Worm (Caenorhabditis elegans) whole organism, L4 larva: ENCODE measurements around the gene crn-5.

Experiments
- F10B5.3 ChIP-seq: sonication (generic microtip); optimal IDR thresholded peaks from 2 replicates; lab custom pipeline; 2016; ENCODE audit warnings: mild to moderate bottlenecking, missing genetic modification characterization, missing compliant biosample characterization
- F37D6.2 ChIP-seq: sonication (generic microtip); optimal IDR thresholded peaks from 2 replicates; lab custom pipeline; 2016; ENCODE audit warnings: mild to moderate bottlenecking, missing genetic modification characterization, missing compliant biosample characterization
- F44E2.7 ChIP-seq: fragments of 200-800 bp; sonication (Bioruptor generic); IDR thresholded peaks from 2 replicates; pipeline ENCODE4 v2.1.2; 2022; ENCODE audit warnings: missing genetic modification characterization, missing compliant biosample characterization
- T20F7.1 ChIP-seq: fragments of 200-800 bp; sonication (Bioruptor generic); optimal IDR thresholded peaks from 2 replicates; lab custom pipeline; 2018; ENCODE audit warnings: mild to moderate bottlenecking, missing genetic modification characterization, missing compliant biosample characterization
- T26A8.4 ChIP-seq: fragments of 200-800 bp; sonication (Bioruptor generic); IDR thresholded peaks from 2 replicates; pipeline ENCODE4 v1.3.6; 2022; ENCODE audit warnings: missing genetic modification characterization, missing compliant biosample characterization
- Y48G9A.11 ChIP-seq: fragments of 200-800 bp; sonication (Bioruptor generic); IDR thresholded peaks from 2 replicates; pipeline ENCODE4 v1.3.6; 2022; ENCODE audit warnings: missing genetic modification reagents, missing genetic modification characterization, missing compliant biosample characterization
- aly-2 ChIP-seq: sonication (generic microtip); optimal IDR thresholded peaks from 2 replicates; lab custom pipeline; 2018; ENCODE audit warnings: missing biosample characterization, missing genetic modification characterization
- ceh-20 ChIP-seq: fragments of 200-800 bp; sonication (Bioruptor generic); IDR thresholded peaks from 2 replicates; pipeline ENCODE4 v1.3.6; 2022; ENCODE audit warnings: missing genetic modification reagents, missing genetic modification characterization, missing compliant biosample characterization
- ceh-28 ChIP-seq: fragments of 150-350 bp; optimal IDR thresholded peaks from 2 replicates; lab custom pipeline; 2014; ENCODE audit warnings: missing biosample characterization, missing genetic modification reagents, missing genetic modification characterization
- cey-2 ChIP-seq: sonication (generic microtip); optimal IDR thresholded peaks from 3 replicates; lab custom pipeline; 2017; ENCODE audit warnings: missing genetic modification characterization, mild to moderate bottlenecking, missing compliant biosample characterization, antibody characterized with exemption, borderline replicate concordance; ENCODE audit not compliant: insufficient read depth
- ctbp-1 ChIP-seq: fragments of 200-800 bp; sonication (Bioruptor generic); IDR thresholded peaks from 2 replicates; pipeline ENCODE4 v1.3.6; 2022; ENCODE audit warnings: missing genetic modification reagents, missing genetic modification characterization, missing compliant biosample characterization
- daf-16 ChIP-seq, 3 experiments: sonication (generic microtip); optimal IDR thresholded peaks; 2 replicates each; lab custom pipeline; 2016 to 2017; ENCODE audit warnings: missing genetic modification characterization in 3 of 3, missing genetic modification reagents in 3 of 3, mild to moderate bottlenecking in 2 of 3, missing compliant biosample characterization in 2 of 3, missing biosample characterization in 1 of 3, moderate library complexity in 1 of 3
- dmd-8 ChIP-seq: fragments of 200-800 bp; sonication (Bioruptor generic); IDR thresholded peaks from 2 replicates; pipeline ENCODE4 v1.3.6; 2022; ENCODE audit warnings: missing genetic modification characterization, missing compliant biosample characterization
- dmd-9 ChIP-seq: fragments of 200-800 bp; sonication (Bioruptor generic); IDR thresholded peaks from 2 replicates; pipeline ENCODE4 v1.3.6; 2022; ENCODE audit warnings: missing genetic modification reagents, missing genetic modification characterization, missing compliant biosample characterization
- duxl-1 ChIP-seq: sonication (generic microtip); optimal IDR thresholded peaks from 2 replicates; lab custom pipeline; 2016; ENCODE audit warnings: mild to moderate bottlenecking, missing genetic modification characterization, moderate library complexity, missing compliant biosample characterization; ENCODE audit not compliant: poor library complexity
- dve-1 ChIP-seq: sonication (generic microtip); optimal IDR thresholded peaks from 2 replicates; lab custom pipeline; 2017; ENCODE audit warnings: antibody characterized with exemption, mild to moderate bottlenecking, missing genetic modification characterization, missing compliant biosample characterization; ENCODE audit not compliant: insufficient read depth
- egl-43 ChIP-seq: fragments of 200-800 bp; sonication (Bioruptor generic); IDR thresholded peaks from 2 replicates; pipeline ENCODE4 v1.3.6; 2022; ENCODE audit warnings: missing genetic modification reagents, missing genetic modification characterization, missing compliant biosample characterization
- fos-1 ChIP-seq: fragments of 150-350 bp; optimal IDR thresholded peaks from 2 replicates; lab custom pipeline; 2014; ENCODE audit warnings: missing biosample characterization, missing genetic modification characterization
- gei-8 ChIP-seq: fragments of 200-800 bp; sonication (Bioruptor generic); optimal IDR thresholded peaks from 2 replicates; lab custom pipeline; 2018; ENCODE audit warnings: mild to moderate bottlenecking, missing genetic modification characterization, missing compliant biosample characterization
- hif-1 ChIP-seq, 2 experiments: sonication (generic microtip); optimal IDR thresholded peaks; 2 replicates each; lab custom pipeline; 2016 to 2017; ENCODE audit warnings: missing compliant biosample characterization in 2 of 2, missing genetic modification characterization in 2 of 2, missing genetic modification reagents in 2 of 2, missing genotype in 2 of 2, mild to moderate bottlenecking in 1 of 2
- hlh-30 ChIP-seq: sonication (generic microtip); optimal IDR thresholded peaks from 2 replicates; lab custom pipeline; 2017; ENCODE audit warnings: antibody characterized with exemption, mild to moderate bottlenecking, missing genetic modification characterization, missing compliant biosample characterization; ENCODE audit not compliant: insufficient read depth
- hmg-1.1 ChIP-seq: fragments of 200-800 bp; sonication (Bioruptor generic); IDR thresholded peaks from 2 replicates; pipeline ENCODE4 v1.3.6; 2022; ENCODE audit warnings: missing genetic modification reagents, missing genetic modification characterization, missing compliant biosample characterization
- jun-1 ChIP-seq: fragments of 150-350 bp; optimal IDR thresholded peaks from 2 replicates; lab custom pipeline; 2014; ENCODE audit warnings: missing biosample characterization, missing genetic modification reagents, missing genetic modification characterization
- lin-13 ChIP-seq: fragments of 150-350 bp; optimal IDR thresholded peaks from 2 replicates; lab custom pipeline; 2014; ENCODE audit warnings: missing biosample characterization, missing genetic modification reagents, missing genetic modification characterization
- lin-15B ChIP-seq: fragments of 150-350 bp; sonication (generic microtip); optimal IDR thresholded peaks from 3 replicates; lab custom pipeline; 2014; ENCODE audit warnings: missing biosample characterization, missing genetic modification characterization
- lin-29 ChIP-seq: fragments of 200-800 bp; sonication (Bioruptor generic); IDR thresholded peaks from 2 replicates; pipeline ENCODE4 v1.3.6; 2022; ENCODE audit warnings: missing genetic modification reagents, missing genetic modification characterization, missing compliant biosample characterization
- lin-38 ChIP-seq: fragments of 200-800 bp; sonication (Bioruptor generic); IDR thresholded peaks from 2 replicates; pipeline ENCODE4 v1.3.6; 2022; ENCODE audit warnings: missing genetic modification reagents, missing genetic modification characterization, missing compliant biosample characterization
- lin-39 ChIP-seq: fragments of 150-350 bp; optimal IDR thresholded peaks from 2 replicates; lab custom pipeline; 2014; ENCODE audit warnings: missing biosample characterization, missing genetic modification reagents, missing genetic modification characterization
- madf-5 ChIP-seq, 2 experiments: fragments of 200-800 bp; sonication (Bioruptor generic); IDR thresholded peaks; 2 replicates each; pipeline ENCODE4 v1.3.6; 2022; ENCODE audit warnings: missing compliant biosample characterization in 2 of 2, missing genetic modification characterization in 2 of 2
- mdl-1 ChIP-seq, 2 experiments: fragments of 150-350 bp in 1 of 2; sonication (generic microtip) in 1 of 2; optimal IDR thresholded peaks; 2 replicates each; lab custom pipeline; 2014 to 2017; ENCODE audit warnings: missing biosample characterization in 2 of 2, missing genetic modification characterization in 2 of 2
- mes-2 ChIP-seq: sonication (generic microtip); optimal IDR thresholded peaks from 2 replicates; lab custom pipeline; 2016; ENCODE audit warnings: missing genotype, mild to moderate bottlenecking, missing genetic modification characterization, missing compliant biosample characterization; ENCODE audit not compliant: poor library complexity, severe bottlenecking
- nhr-10 ChIP-seq: fragments of 150-350 bp; optimal IDR thresholded peaks from 2 replicates; lab custom pipeline; 2014; ENCODE audit warnings: missing biosample characterization, missing genetic modification characterization
- nhr-102 ChIP-seq: sonication (generic microtip); optimal IDR thresholded peaks from 2 replicates; lab custom pipeline; 2016; ENCODE audit warnings: mild to moderate bottlenecking, missing genetic modification characterization, moderate library complexity, missing compliant biosample characterization
- nhr-111 ChIP-seq: fragments of 200-800 bp; sonication (Bioruptor generic); optimal IDR thresholded peaks from 2 replicates; lab custom pipeline; 2018; ENCODE audit warnings: mild to moderate bottlenecking, missing genetic modification characterization, missing compliant biosample characterization
- nhr-41 ChIP-seq: fragments of 200-800 bp; sonication (Bioruptor generic); IDR thresholded peaks from 2 replicates; pipeline ENCODE4 v1.3.6; 2022; ENCODE audit warnings: missing genetic modification reagents, missing genetic modification characterization, missing compliant biosample characterization
- nhr-42 ChIP-seq: fragments of 200-800 bp; sonication (Bioruptor generic); IDR thresholded peaks from 2 replicates; pipeline ENCODE4 v1.3.6; 2022; ENCODE audit warnings: missing genetic modification characterization, missing compliant biosample characterization
- nhr-76 ChIP-seq: fragments of 150-350 bp; optimal IDR thresholded peaks from 2 replicates; lab custom pipeline; 2014; ENCODE audit warnings: missing biosample characterization, missing genetic modification characterization
- pha-4 ChIP-seq, 2 experiments: fragments of 150-350 bp in 1 of 2; fragments of 200-800 bp in 1 of 2; sonication (Bioruptor generic) in 1 of 2; IDR thresholded peaks in 1 of 2; optimal IDR thresholded peaks in 1 of 2; 2 replicates each; pipeline versions ENCODE4 v1.3.6 to Lab custom; 2014 to 2022; ENCODE audit warnings: missing genetic modification characterization in 2 of 2, missing genetic modification reagents in 2 of 2, missing biosample characterization in 1 of 2, missing compliant biosample characterization in 1 of 2
- php-3 ChIP-seq: fragments of 200-800 bp; sonication (Bioruptor generic); IDR thresholded peaks from 2 replicates; pipeline ENCODE4 v1.3.6; 2022; ENCODE audit warnings: missing genetic modification reagents, missing genetic modification characterization, missing compliant biosample characterization
- saeg-2 ChIP-seq: fragments of 200-800 bp; sonication (Bioruptor generic); IDR thresholded peaks from 2 replicates; pipeline ENCODE4 v1.3.6; 2022; ENCODE audit warnings: missing genetic modification reagents, missing genetic modification characterization, missing compliant biosample characterization
- sdz-12 ChIP-seq: fragments of 200-800 bp; sonication (Bioruptor generic); optimal IDR thresholded peaks from 2 replicates; lab custom pipeline; 2018; ENCODE audit warnings: mild to moderate bottlenecking, missing genetic modification characterization, missing compliant biosample characterization
- skn-1 ChIP-seq: fragments of 150-350 bp; optimal IDR thresholded peaks from 2 replicates; lab custom pipeline; 2014; ENCODE audit warnings: missing biosample characterization, missing genetic modification characterization
- snpc-1.2 ChIP-seq: fragments of 200-800 bp; sonication (Bioruptor generic); IDR thresholded peaks from 2 replicates; pipeline ENCODE4 v1.3.6; 2022; ENCODE audit warnings: missing genetic modification reagents, missing genetic modification characterization, missing compliant biosample characterization
- tra-1 ChIP-seq: fragments of 200-800 bp; sonication (Bioruptor generic); IDR thresholded peaks from 2 replicates; pipeline ENCODE4 v1.3.6; 2022; ENCODE audit warnings: missing genetic modification reagents, missing genetic modification characterization, missing compliant biosample characterization
- zag-1 ChIP-seq: fragments of 150-350 bp; optimal IDR thresholded peaks from 2 replicates; lab custom pipeline; 2014; ENCODE audit warnings: missing biosample characterization, missing genetic modification characterization
- ztf-7 ChIP-seq: fragments of 150-350 bp; optimal IDR thresholded peaks from 2 replicates; lab custom pipeline; 2014; ENCODE audit warnings: missing biosample characterization, missing genetic modification characterization

Gene crn-5

DNA sequence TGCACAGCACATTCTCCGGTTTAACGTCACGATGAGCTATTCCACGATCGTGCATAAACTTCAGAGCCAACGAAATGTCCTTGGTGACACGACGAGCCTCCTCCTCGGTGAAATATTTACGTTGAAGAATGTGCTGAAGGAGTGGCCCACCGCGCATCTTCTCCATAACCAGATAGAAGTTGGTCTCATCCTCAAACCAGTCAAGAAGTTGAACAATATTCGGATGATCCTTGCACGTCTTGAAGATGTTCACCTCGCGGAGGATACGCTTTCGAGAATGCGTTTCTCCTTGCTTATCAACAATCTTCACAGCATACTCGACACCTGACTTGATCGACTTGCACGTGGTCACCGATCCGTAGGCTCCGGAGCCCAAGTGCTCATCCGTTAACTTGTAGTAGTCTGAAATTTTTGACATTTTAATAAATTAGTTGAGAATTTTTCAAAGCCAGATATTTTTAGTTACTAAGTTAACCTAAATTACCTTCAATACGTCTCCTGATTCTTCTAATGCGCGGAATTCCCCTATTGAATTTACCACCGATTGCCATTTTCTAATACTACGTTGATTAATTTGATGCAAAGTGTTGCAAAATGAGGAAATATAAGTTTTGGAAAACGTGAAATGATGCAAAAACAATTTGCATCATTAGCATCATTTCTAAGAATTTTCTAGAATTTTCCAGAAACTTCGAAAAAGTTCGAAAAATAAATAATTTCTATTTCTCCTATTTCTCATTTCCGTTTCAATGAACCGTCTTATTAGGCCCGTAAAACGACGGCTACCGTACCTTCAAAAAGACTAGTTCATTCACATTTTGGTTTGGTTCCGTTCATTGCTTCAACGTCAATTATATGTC is 46.4 kb upstream of the crn-5 start (continued):
- TF ChIP-seq nhr-42 (GFP tag; lab: Robert Waterston, UW) = no peak
- no peak for TF ChIP-seq cey-2
- no peak for TF ChIP-seq lin-15B (tag; lab: Kevin White, UChicago)
- TF ChIP-seq F37D6.2 = no peak
- no peak for TF ChIP-seq hif-1 (tag; optimal IDR thresholded peaks at IDR 0.05; lab: Kevin White, UChicago)
- TF ChIP-seq lin-39 (tag; lab: Kevin White, UChicago) = no peak
- peak; percentile 4 for TF ChIP-seq ztf-7 (tag; lab: Kevin White, UChicago)
- no peak; the same call in 1 of the 2 replicates for TF ChIP-seq ceh-20
- no peak for TF ChIP-seq pha-4 (GFP tag; IDR thresholded peaks at IDR 0.05; lab: Robert Waterston, UW)
- no peak for TF ChIP-seq pha-4 (tag; optimal IDR thresholded peaks at IDR 0.05; lab: Kevin White, UChicago)
- TF ChIP-seq F10B5.3 (tag; lab: Kevin White, UChicago) = no peak
- peak; percentile 41; the same call in 1 of the 2 replicates for TF ChIP-seq tra-1
- no peak for TF ChIP-seq gei-8 (GFP tag; lab: Kevin White, UChicago)
- TF ChIP-seq duxl-1 (tag; lab: Kevin White, UChicago) = no peak
- TF ChIP-seq dmd-9 (GFP tag; lab: Robert Waterston, UW) = peak; percentile 42; the same call in 1 of the 2 replicates
- no peak for TF ChIP-seq saeg-2
- TF ChIP-seq nhr-102 (tag; lab: Kevin White, UChicago) = no peak
- TF ChIP-seq dmd-8 (GFP tag; lab: Robert Waterston, UW) = peak; percentile 10; the same call in 1 of the 2 replicates
- TF ChIP-seq lin-13 (GFP tag; lab: Kevin White, UChicago) = no peak
- TF ChIP-seq skn-1 (tag; lab: Kevin White, UChicago) = no peak
- no peak for TF ChIP-seq fos-1 (tag; lab: Kevin White, UChicago)
- no peak for TF ChIP-seq jun-1 (tag; lab: Kevin White, UChicago)
- no peak for TF ChIP-seq aly-2 (tag; lab: Kevin White, UChicago)
- no peak; the same call in 1 of the 2 replicates for TF ChIP-seq ctbp-1 (GFP tag; lab: Robert Waterston, UW)
- TF ChIP-seq zag-1 (tag; lab: Kevin White, UChicago) = no peak
- peak; percentile 35; the same call in 1 of the 2 replicates for TF ChIP-seq php-3 (GFP tag; lab: Robert Waterston, UW)
- peak; percentile 37 for TF ChIP-seq hlh-30 (tag; lab: Kevin White, UChicago)
- TF ChIP-seq hmg-1.1 (GFP tag; lab: Robert Waterston, UW) = no peak; the same call in none of the 2 replicates
- no peak for TF ChIP-seq daf-16 (GFP tag; optimal IDR thresholded peaks at IDR 0.05; lab: Kevin White, UChicago)
- no peak for TF ChIP-seq daf-16 (tag; optimal IDR thresholded peaks at IDR 0.05; lab: Kevin White, UChicago)
- TF ChIP-seq lin-38 (GFP tag; lab: Robert Waterston, UW) = no peak; the same call in 1 of the 2 replicates
- peak; percentile 63; the same call in 1 of the 2 replicates for TF ChIP-seq snpc-1.2 (GFP tag; lab: Robert Waterston, UW)
- TF ChIP-seq dve-1 (tag; lab: Kevin White, UChicago) = no peak
- TF ChIP-seq nhr-111 = no peak
- no peak for TF ChIP-seq F44E2.7 (GFP tag; lab: Robert Waterston, UW)
- no peak for TF ChIP-seq sdz-12 (GFP tag; lab: Kevin White, UChicago)
- TF ChIP-seq egl-43 = peak; percentile 62; the same call in 1 of the 2 replicates
- no peak for TF ChIP-seq nhr-76 (tag; lab: Kevin White, UChicago)
- peak; percentile 25; the same call in 1 of the 2 replicates for TF ChIP-seq Y48G9A.11 (GFP tag; lab: Robert Waterston, UW)
- TF ChIP-seq ceh-28 (tag; lab: Kevin White, UChicago) = no peak
- TF ChIP-seq mes-2 (tag; lab: Kevin White, UChicago) = peak; percentile 26
- TF ChIP-seq T26A8.4 = peak; percentile 54; the same call in 1 of the 2 replicates
- TF ChIP-seq T20F7.1 (GFP tag; lab: Kevin White, UChicago) = no peak
- no peak for TF ChIP-seq nhr-10
- TF ChIP-seq madf-5 (GFP tag; IDR thresholded peaks at IDR 0.05; lab: Robert Waterston, UW) = 0 out of 4 replicates have a peak, but pooled peaks of 1 of the 2 experiments have one; percentile 15
- no peak for TF ChIP-seq lin-29 (GFP tag; lab: Robert Waterston, UW)
- TF ChIP-seq mdl-1 (tag; optimal IDR thresholded peaks at IDR 0.05; lab: Kevin White, UChicago) = no peak
- TF ChIP-seq nhr-41 (GFP tag; lab: Robert Waterston, UW) = no peak
